Worm (Caenorhabditis elegans): ENCODE measurements around the gene cwn-2.

The cwn-2 gene

ce11 chrIV:10065159-10065558 lies 2.5 kb upstream of the cwn-2 start:
- TF ChIP-seq madf-10 (tag; optimal IDR thresholded peaks at IDR 0.05), result no peak
- no peak for TF ChIP-seq F49E8.2 (tag; optimal IDR thresholded peaks at IDR 0.05; ENCODE audit: insufficient read depth)
- TF ChIP-seq K11D2.4 (GFP tag; IDR thresholded peaks at IDR 0.05), result no peak
- no peak for TF ChIP-seq tbp1 (GFP tag; optimal IDR thresholded peaks at IDR 0.05)
- no peak for TF ChIP-seq Y67H2A.10 (GFP tag; conservative IDR thresholded peaks at IDR 0.05)
- TF ChIP-seq egl-44 (GFP tag; IDR thresholded peaks at IDR 0.05), result no peak
- no peak for TF ChIP-seq attf-3 (GFP tag; conservative IDR thresholded peaks at IDR 0.05)
- TF ChIP-seq zim-3 (tag; optimal IDR thresholded peaks at IDR 0.05), result no peak
- no peak for TF ChIP-seq him-1 (tag; optimal IDR thresholded peaks at IDR 0.05)
- no peak for TF ChIP-seq snpc-3.4 (tag; optimal IDR thresholded peaks at IDR 0.05)
- TF ChIP-seq hsf-1 (GFP tag; IDR thresholded peaks at IDR 0.05), result no peak
- no peak for TF ChIP-seq ceh-79 (tag; optimal IDR thresholded peaks at IDR 0.05)
- TF ChIP-seq lin-54 (GFP tag; optimal IDR thresholded peaks at IDR 0.05), result no peak
- TF ChIP-seq madf-8 (GFP tag; conservative IDR thresholded peaks at IDR 0.05), result no peak
- TF ChIP-seq ceh-91 (GFP tag; IDR thresholded peaks at IDR 0.05), result no peak

ce11 chrIV:10066456-10066855 lies 1.2 kb upstream of the cwn-2 start:
- TF ChIP-seq unc-130 (GFP tag; optimal IDR thresholded peaks at IDR 0.05), result no peak
- TF ChIP-seq tlf-1 (GFP tag; optimal IDR thresholded peaks at IDR 0.05), result no peak

- no peak for TF ChIP-seq Y53F4B.3 (GFP tag; IDR thresholded peaks at IDR 0.05)
Observed at ce11 chrIV:10068266-10068665, 650 bp downstream of the cwn-2 start.

ce11 chrIV:10071121-10071520 lies 3.5 kb downstream of the cwn-2 start:
- TF ChIP-seq egrh-3 (GFP tag; IDR thresholded peaks at IDR 0.05) (peak; percentile 57; the same call in 1 of the 2 replicates), efl-1 (GFP tag; optimal IDR thresholded peaks at IDR 0.05) (peak; percentile 42), madf-6 (GFP tag; IDR thresholded peaks at IDR 0.05) (peak; percentile 75), madf-8 (GFP tag; conservative IDR thresholded peaks at IDR 0.05) (peak; percentile 38; the same call in 1 of the 2 replicates)

DNA sequence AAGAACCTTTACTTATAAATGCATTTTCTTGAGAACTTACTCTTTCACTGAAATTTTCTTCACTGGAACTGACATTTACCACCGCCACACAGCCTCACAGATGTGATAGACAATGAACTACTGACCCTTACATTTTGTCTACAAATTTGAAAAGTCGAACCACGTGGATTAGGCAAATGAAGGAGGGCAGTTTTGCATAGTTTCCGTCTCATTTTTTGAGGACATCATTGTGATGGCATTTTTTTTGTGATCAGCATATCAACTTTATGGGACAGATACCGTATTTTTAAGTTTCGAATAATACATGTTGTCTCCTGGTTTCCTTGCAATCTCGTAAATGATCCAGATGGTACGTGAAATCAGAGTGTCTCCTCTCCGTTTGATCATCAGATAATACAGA lies 4.9 kb downstream of the cwn-2 start, which contains the start of gene W01B6.3:
W01B6.3 (minus strand) TSS at position 101 of the 400 bp plus-strand sequence.
- TF ChIP-seq B0261.1 (tag; optimal IDR thresholded peaks at IDR 0.05) (no peak), T26A5.8 (tag; optimal IDR thresholded peaks at IDR 0.05) (no peak), B0336.3 (GFP tag; IDR thresholded peaks at IDR 0.05) (no peak), sptf-2 (GFP tag; optimal IDR thresholded peaks at IDR 0.05) (no peak), somi-1 (GFP tag; optimal IDR thresholded peaks at IDR 0.05) (no peak), him-1 (tag; optimal IDR thresholded peaks at IDR 0.05) (no peak), madf-8 (GFP tag; conservative IDR thresholded peaks at IDR 0.05) (no peak)

- no peak for TF ChIP-seq sdz-38 (tag; optimal IDR thresholded peaks at IDR 0.05)
- no peak for TF ChIP-seq somi-1 (GFP tag; optimal IDR thresholded peaks at IDR 0.05)
- no peak for TF ChIP-seq D2030.7 (GFP tag; IDR thresholded peaks at IDR 0.05)
- no peak for TF ChIP-seq fkh-3 (tag; optimal IDR thresholded peaks at IDR 0.05)
- no peak for TF ChIP-seq madf-8 (GFP tag; conservative IDR thresholded peaks at IDR 0.05)
- TF ChIP-seq tlf-1 (GFP tag; optimal IDR thresholded peaks at IDR 0.05), result no peak
- no peak for TF ChIP-seq K12H6.12 (tag; optimal IDR thresholded peaks at IDR 0.05)
- no peak for TF ChIP-seq nhr-27 (tag; optimal IDR thresholded peaks at IDR 0.05)
- no peak for TF ChIP-seq ztf-28 (GFP tag; IDR thresholded peaks at IDR 0.05)
- no peak for TF ChIP-seq attf-6 (GFP tag; IDR thresholded peaks at IDR 0.05)
- no peak for TF ChIP-seq bed-1 (GFP tag; IDR thresholded peaks at IDR 0.05)
- no peak for TF ChIP-seq ceh-100 (GFP tag; IDR thresholded peaks at IDR 0.05)
- no peak for TF ChIP-seq F39B2.1 (GFP tag; IDR thresholded peaks at IDR 0.05)
- no peak for TF ChIP-seq attf-3 (GFP tag; conservative IDR thresholded peaks at IDR 0.05)
- TF ChIP-seq ztf-3 (GFP tag; optimal IDR thresholded peaks at IDR 0.05), result no peak
- no peak for TF ChIP-seq snpc-1.1 (tag; optimal IDR thresholded peaks at IDR 0.05; ENCODE audit: insufficient read depth)
- TF ChIP-seq lsl-1 (GFP tag; optimal IDR thresholded peaks at IDR 0.05), result no peak
- TF ChIP-seq B0336.3 (GFP tag; IDR thresholded peaks at IDR 0.05), result no peak
- no peak for TF ChIP-seq T26A5.8 (tag; optimal IDR thresholded peaks at IDR 0.05)
- TF ChIP-seq C17E4.6 (GFP tag; IDR thresholded peaks at IDR 0.05), result no peak
Observed at ce11 chrIV:10075034-10075510, 7.5 kb downstream of the cwn-2 start, which contains the start of the genes ttbk-4 and W01B6.4. TSS of gene ttbk-4 (minus strand) at chrIV:10075134. TSS of gene W01B6.4 (plus strand) at chrIV:10075460.
